Fruit fly (Drosophila melanogaster) whole organism, larva: ENCODE data around the gene Mst57Da.

Experiments used
- noc ChIP-seq: fragments of 200-800 bp; sonication (Bioruptor generic); optimal IDR thresholded peaks from 3 replicates; lab custom pipeline; 2019; ENCODE audit warnings: missing biosample characterization, mild to moderate bottlenecking, missing genetic modification characterization, moderate library complexity

Mst57Da gene

dm6 chr3R:25831799-25832280, at the start of gene Mst57Da, which contains the start of gene alpha4GT2:
Mst57Da (minus strand) TSS chr3R:25831899.
alpha4GT2 (plus strand) TSS chr3R:25832230.
- no peak for TF ChIP-seq noc (tag; lab: Kevin White, UChicago)

- TF ChIP-seq noc (tag; lab: Kevin White, UChicago), result no peak
Observed at dm6 chr3R:25880971-25881809, 49.5 kb upstream of the Mst57Da start, which contains the start of gene Tsp96F. Tsp96F (minus strand) TSS chr3R:25881427.

- no peak for TF ChIP-seq noc (tag; lab: Kevin White, UChicago)
Observed at dm6 chr3R:25880198-25880970, 48.7 kb upstream of the Mst57Da start.

dm6 chr3R:25879324-25879766, 47.6 kb upstream of the Mst57Da start:
- no peak for TF ChIP-seq noc (tag; lab: Kevin White, UChicago)

- no peak for TF ChIP-seq noc (tag; lab: Kevin White, UChicago)
Observed at dm6 chr3R:25877064-25877463, 45.4 kb upstream of the Mst57Da start.

dm6 chr3R:25876639-25877038, 44.9 kb upstream of the Mst57Da start:
- TF ChIP-seq noc (tag; lab: Kevin White, UChicago), result no peak

- no peak for TF ChIP-seq noc (tag; lab: Kevin White, UChicago)
Observed at dm6 chr3R:25870389-25870788, 38.7 kb upstream of the Mst57Da start.

dm6 chr3R:25855594-25856305, 24.1 kb upstream of the Mst57Da start, which contains the start of gene CG5890:
CG5890 (plus strand) TSS chr3R:25856154.
- no peak for TF ChIP-seq noc (tag; lab: Kevin White, UChicago)

dm6 chr3R:25854825-25855224, 23.1 kb upstream of the Mst57Da start:
- no peak for TF ChIP-seq noc (tag; lab: Kevin White, UChicago)

dm6 chr3R:25851224-25851682, 19.6 kb upstream of the Mst57Da start, which contains the start of the genes CG14545 and CG5886:
CG14545 (minus strand) TSS chr3R:25851291.
CG5886 (plus strand) TSS chr3R:25851632.
- TF ChIP-seq noc (tag; lab: Kevin White, UChicago), result no peak

- TF ChIP-seq noc (tag; lab: Kevin White, UChicago), result no peak
Observed at dm6 chr3R:25830814-25831213, 885 bp downstream of the Mst57Da start, which contains the start of gene Mst57Db. Mst57Db (minus strand) TSS chr3R:25830914.

- no peak for TF ChIP-seq noc (tag; lab: Kevin White, UChicago)
Observed at dm6 chr3R:25830128-25830527, 1.6 kb downstream of the Mst57Da start, which contains the start of gene Sfp96F. Sfp96F (minus strand) TSS chr3R:25830228.

- TF ChIP-seq noc (tag; lab: Kevin White, UChicago), result no peak
Observed at dm6 chr3R:25829598-25829997, 2.1 kb downstream of the Mst57Da start, which contains the start of gene Mst57Dc. Mst57Dc (minus strand) TSS chr3R:25829698.

dm6 chr3R:25815179-25815578, 16.5 kb downstream of the Mst57Da start, which contains the start of gene CG14354:
CG14354 (plus strand) TSS chr3R:25815479.
- no peak for TF ChIP-seq noc (tag; lab: Kevin White, UChicago)

- no peak for TF ChIP-seq noc (tag; lab: Kevin White, UChicago)
Observed at dm6 chr3R:25811611-25812010, 20.1 kb downstream of the Mst57Da start, which contains the start of the genes Acam and CG17770. Acam (plus strand) TSS chr3R:25811911. CG17770 (plus strand) TSS chr3R:25811911.
